Worm (Caenorhabditis elegans) whole organism, L4 larva: ENCODE measurements around the gene R05D8.11.

ENCODE experiments used
- ZK546.5 ChIP-seq, 2 experiments: sonication (generic microtip); optimal IDR thresholded peaks; 2 replicates each; lab custom pipeline; 2017; ENCODE audit warnings: missing biosample characterization in 2 of 2, missing genetic modification characterization in 2 of 2
- aly-2 ChIP-seq: sonication (generic microtip); optimal IDR thresholded peaks from 2 replicates; lab custom pipeline; 2018; ENCODE audit warnings: missing biosample characterization, missing genetic modification characterization
- ama-1 ChIP-seq: fragments of 150-350 bp; optimal IDR thresholded peaks from 2 replicates; lab custom pipeline; 2014; ENCODE audit warnings: inconsistent platforms, mixed read lengths
- ceh-44 ChIP-seq: fragments of 200-800 bp; sonication (Bioruptor generic); IDR thresholded peaks from 2 replicates; pipeline ENCODE4 v1.3.6; 2022; ENCODE audit warnings: missing genetic modification reagents, missing genetic modification characterization, missing compliant biosample characterization
- dmd-9 ChIP-seq: fragments of 200-800 bp; sonication (Bioruptor generic); IDR thresholded peaks from 2 replicates; pipeline ENCODE4 v1.3.6; 2022; ENCODE audit warnings: missing genetic modification reagents, missing genetic modification characterization, missing compliant biosample characterization
- lin-39 ChIP-seq: fragments of 150-350 bp; optimal IDR thresholded peaks from 2 replicates; lab custom pipeline; 2014; ENCODE audit warnings: missing biosample characterization, missing genetic modification reagents, missing genetic modification characterization
- nhr-11 ChIP-seq: fragments of 150-350 bp; optimal IDR thresholded peaks from 2 replicates; lab custom pipeline; 2014; ENCODE audit warnings: missing biosample characterization, missing genetic modification characterization
- nhr-25 ChIP-seq: sonication (generic microtip); optimal IDR thresholded peaks from 2 replicates; lab custom pipeline; 2017; ENCODE audit warnings: missing genetic modification characterization, mild to moderate bottlenecking, missing compliant biosample characterization, antibody characterized with exemption, moderate library complexity, borderline replicate concordance; ENCODE audit not compliant: insufficient read depth
- nhr-28 ChIP-seq: fragments of 150-350 bp; optimal IDR thresholded peaks from 2 replicates; lab custom pipeline; 2014; ENCODE audit warnings: missing biosample characterization, missing genetic modification characterization
- set-16 ChIP-seq: fragments of 200-800 bp; sonication (Bioruptor generic); IDR thresholded peaks from 2 replicates; pipeline ENCODE4 v1.3.6; 2022; ENCODE audit warnings: missing genetic modification reagents, missing genetic modification characterization, missing compliant biosample characterization
- snpc-4 ChIP-seq: fragments of 150-350 bp; optimal IDR thresholded peaks from 2 replicates; lab custom pipeline; 2014; ENCODE audit warnings: missing biosample characterization, missing genetic modification characterization
- zip-11 ChIP-seq: fragments of 200-800 bp; sonication (Bioruptor generic); IDR thresholded peaks from 2 replicates; pipeline ENCODE4 v1.3.6; 2022; ENCODE audit warnings: missing genetic modification characterization, missing compliant biosample characterization

DNA sequence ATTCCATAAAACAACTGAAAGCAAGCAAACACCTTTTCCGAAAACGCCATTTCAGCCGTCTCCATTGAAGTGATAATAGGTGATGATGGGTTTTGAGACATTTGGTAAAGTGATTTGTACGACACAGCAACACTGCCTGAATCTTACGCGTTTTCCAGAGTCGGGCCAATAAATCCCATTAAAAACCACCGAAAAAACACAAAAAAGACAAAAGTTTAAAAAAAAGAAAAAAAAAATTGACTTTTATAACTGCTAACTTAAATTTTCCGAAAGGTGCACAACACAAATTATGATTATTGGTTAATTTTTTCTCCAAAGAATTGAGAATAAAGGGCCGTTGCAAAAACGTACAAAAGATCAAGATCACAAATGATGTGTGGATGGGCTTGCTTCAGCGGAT, 46.3 kb downstream of the R05D8.11 start, which contains the start of gene srg-57:
- TF ChIP-seq ZK546.5 (tag; optimal IDR thresholded peaks at IDR 0.05; lab: Kevin White, UChicago) (no peak), nhr-11 (tag; lab: Kevin White, UChicago) (no peak), ama-1 (lab: Kevin White, UChicago) (no peak), snpc-4 (tag; lab: Kevin White, UChicago) (no peak), nhr-25 (tag; lab: Kevin White, UChicago) (no peak), set-16 (no peak), dmd-9 (GFP tag; lab: Robert Waterston, UW) (no peak), ceh-44 (no peak), lin-39 (tag; lab: Kevin White, UChicago) (no peak), zip-11 (GFP tag; lab: Robert Waterston, UW) (no peak), aly-2 (tag; lab: Kevin White, UChicago) (no peak), nhr-28 (tag; lab: Kevin White, UChicago) (no peak)
